Fruit fly (Drosophila melanogaster) whole organism, embryonic: ENCODE data around the gene CG43796.

Experiments
- Abd-B ChIP-seq: fragments of 200-800 bp; sonication (Bioruptor generic); optimal IDR thresholded peaks from 2 replicates; lab custom pipeline; 2018; ENCODE audit warnings: missing biosample characterization, mild to moderate bottlenecking, missing genetic modification characterization, moderate library complexity
- Atf-2 ChIP-seq: fragments of 200-800 bp; sonication (Bioruptor generic); optimal IDR thresholded peaks from 2 replicates; lab custom pipeline; 2016; ENCODE audit warnings: missing biosample characterization, missing genetic modification characterization
- B-H1 ChIP-seq: fragments of 200-800 bp; sonication (Bioruptor generic); IDR thresholded peaks from 3 replicates; pipeline ENCODE4 v1.3.6; 2022; ENCODE audit warnings: missing biosample characterization, missing genetic modification characterization
- BEAF-32 ChIP-seq: fragments of 200-800 bp; sonication (Bioruptor generic); optimal IDR thresholded peaks from 3 replicates; lab custom pipeline; 2017; ENCODE audit warnings: missing biosample characterization, missing genetic modification characterization, mild to moderate bottlenecking, moderate library complexity, missing genetic modification reagents
- BtbVII ChIP-seq: fragments of 200-800 bp; sonication (Bioruptor generic); optimal IDR thresholded peaks from 3 replicates; lab custom pipeline; 2017; ENCODE audit warnings: missing biosample characterization, mild to moderate bottlenecking, missing genetic modification characterization
- CG10267 ChIP-seq: fragments of 200-800 bp; sonication (Bioruptor generic); optimal IDR thresholded peaks from 2 replicates; lab custom pipeline; 2018; ENCODE audit warnings: missing biosample characterization, mild to moderate bottlenecking, missing genetic modification characterization, moderate library complexity
- CG10431 ChIP-seq: fragments of 200-800 bp; sonication (Bioruptor generic); optimal IDR thresholded peaks from 3 replicates; lab custom pipeline; 2018; ENCODE audit warnings: missing biosample characterization, mild to moderate bottlenecking, missing genetic modification characterization
- CG10462 ChIP-seq: fragments of 200-800 bp; sonication (Bioruptor generic); optimal IDR thresholded peaks from 2 replicates; lab custom pipeline; 2016; ENCODE audit warnings: missing biosample characterization, missing genetic modification characterization
- CG12155 ChIP-seq: fragments of 200-800 bp; sonication (Bioruptor generic); optimal IDR thresholded peaks from 3 replicates; lab custom pipeline; 2016; ENCODE audit warnings: missing biosample characterization, missing genetic modification characterization
- CG13296 ChIP-seq: fragments of 200-800 bp; sonication (Bioruptor generic); optimal IDR thresholded peaks from 3 replicates; lab custom pipeline; 2018; ENCODE audit warnings: missing biosample characterization, mild to moderate bottlenecking, missing genetic modification characterization
- CG13894 ChIP-seq: fragments of 200-800 bp; sonication (Bioruptor generic); optimal IDR thresholded peaks from 3 replicates; lab custom pipeline; 2018; ENCODE audit warnings: missing biosample characterization, mild to moderate bottlenecking, missing genetic modification characterization, moderate library complexity
- CG14667 ChIP-seq: fragments of 200-800 bp; sonication (Bioruptor generic); IDR thresholded peaks from 2 replicates; pipeline ENCODE4 v1.3.6; 2022; ENCODE audit warnings: missing biosample characterization, missing genetic modification characterization
- CG16863 ChIP-seq: fragments of 200-800 bp; sonication (Bioruptor generic); optimal IDR thresholded peaks from 3 replicates; lab custom pipeline; 2016; ENCODE audit warnings: missing biosample characterization, missing genetic modification characterization
- CG17328 ChIP-seq: fragments of 200-800 bp; sonication (Bioruptor generic); IDR thresholded peaks from 2 replicates; pipeline ENCODE4 v1.3.6; 2022; ENCODE audit warnings: missing biosample characterization, missing genetic modification characterization
- CG18476 ChIP-seq: fragments of 200-800 bp; sonication (Bioruptor generic); optimal IDR thresholded peaks from 2 replicates; lab custom pipeline; 2016; ENCODE audit warnings: missing biosample characterization, mild to moderate bottlenecking, missing genetic modification characterization
- CG3065 ChIP-seq: fragments of 200-800 bp; sonication (Bioruptor generic); optimal IDR thresholded peaks from 2 replicates; lab custom pipeline; 2016; ENCODE audit warnings: missing biosample characterization, missing genetic modification characterization
- CG31441 ChIP-seq: fragments of 200-800 bp; sonication (Bioruptor generic); IDR thresholded peaks from 2 replicates; pipeline ENCODE4 v1.3.6; 2022; ENCODE audit warnings: missing biosample characterization, missing genetic modification characterization
- CG33213 ChIP-seq: fragments of 200-800 bp; sonication (Bioruptor generic); optimal IDR thresholded peaks from 3 replicates; lab custom pipeline; 2016; ENCODE audit warnings: missing biosample characterization, missing genetic modification characterization
- CG3995 ChIP-seq: fragments of 200-800 bp; sonication (Bioruptor generic); optimal IDR thresholded peaks from 3 replicates; lab custom pipeline; 2016; ENCODE audit warnings: missing biosample characterization, missing genetic modification characterization
- CG5245 ChIP-seq: fragments of 200-800 bp; sonication (Bioruptor generic); optimal IDR thresholded peaks from 3 replicates; lab custom pipeline; 2016; ENCODE audit warnings: missing biosample characterization, missing genetic modification characterization
- CG5953 ChIP-seq: fragments of 200-800 bp; sonication (Bioruptor generic); IDR thresholded peaks from 2 replicates; pipeline ENCODE4 v1.3.6; 2022; ENCODE audit warnings: missing biosample characterization, missing genetic modification characterization
- CG9727 ChIP-seq: fragments of 200-800 bp; sonication (Bioruptor generic); optimal IDR thresholded peaks from 3 replicates; lab custom pipeline; 2017; ENCODE audit warnings: missing biosample characterization, mild to moderate bottlenecking, missing genetic modification characterization
- CkIIα-i1 ChIP-seq: fragments of 200-800 bp; sonication (Bioruptor generic); IDR thresholded peaks from 2 replicates; pipeline ENCODE4 v1.3.6; 2022; ENCODE audit warnings: missing biosample characterization, missing genetic modification characterization
- ERR ChIP-seq: fragments of 200-800 bp; sonication (Bioruptor generic); optimal IDR thresholded peaks from 2 replicates; lab custom pipeline; 2016; ENCODE audit warnings: missing biosample characterization, missing genetic modification characterization
- Eip74EF ChIP-seq, 2 experiments: fragments of 200-800 bp in 1 of 2; fragments of >200 bp in 1 of 2; sonication (Bioruptor generic) in 1 of 2; optimal IDR thresholded peaks; 2 replicates each; lab custom pipeline; 2017 to 2019; ENCODE audit warnings: missing biosample characterization in 2 of 2, missing genetic modification characterization in 2 of 2, mild to moderate bottlenecking in 1 of 2, moderate library complexity in 1 of 2
- Elba2 ChIP-seq: fragments of 200-800 bp; sonication (Bioruptor generic); optimal IDR thresholded peaks from 3 replicates; lab custom pipeline; 2016; ENCODE audit warnings: missing biosample characterization, missing genetic modification characterization
- Gsc ChIP-seq: fragments of 200-800 bp; sonication (Bioruptor generic); IDR thresholded peaks from 2 replicates; pipeline ENCODE4 v1.3.6; 2022; ENCODE audit warnings: missing biosample characterization, missing genetic modification characterization
- HLH54F ChIP-seq: fragments of 200-800 bp; sonication (Bioruptor generic); optimal IDR thresholded peaks from 3 replicates; lab custom pipeline; 2016; ENCODE audit warnings: missing biosample characterization, missing genetic modification characterization
- HmgD ChIP-seq: fragments of 200-800 bp; sonication (Bioruptor generic); optimal IDR thresholded peaks from 3 replicates; lab custom pipeline; 2016; ENCODE audit warnings: missing biosample characterization, missing genetic modification characterization
- HmgZ ChIP-seq: fragments of 200-800 bp; sonication (Bioruptor generic); optimal IDR thresholded peaks from 2 replicates; lab custom pipeline; 2018; ENCODE audit warnings: missing biosample characterization, mild to moderate bottlenecking, missing genetic modification characterization
- Nf-YB ChIP-seq: fragments of 200-800 bp; sonication (Bioruptor generic); optimal IDR thresholded peaks from 3 replicates; lab custom pipeline; 2019; ENCODE audit warnings: missing biosample characterization, mild to moderate bottlenecking, missing genetic modification characterization, moderate library complexity
- Oli ChIP-seq: fragments of 200-800 bp; sonication (Bioruptor generic); optimal IDR thresholded peaks from 2 replicates; lab custom pipeline; 2018; ENCODE audit warnings: missing biosample characterization, mild to moderate bottlenecking, missing genetic modification characterization, moderate library complexity
- amos ChIP-seq: fragments of 200-800 bp; sonication (Bioruptor generic); IDR thresholded peaks from 2 replicates; pipeline ENCODE4 v1.3.6; 2022; ENCODE audit warnings: missing biosample characterization, missing genetic modification characterization; ENCODE audit not compliant: partially characterized antibody
- bowl ChIP-seq: fragments of 200-800 bp; sonication (Bioruptor generic); IDR thresholded peaks from 2 replicates; pipeline ENCODE4 v1.3.6; 2022; ENCODE audit warnings: missing biosample characterization, missing genetic modification characterization
- dmrt11E ChIP-seq: fragments of 200-800 bp; sonication (Bioruptor generic); optimal IDR thresholded peaks from 3 replicates; lab custom pipeline; 2018; ENCODE audit warnings: missing biosample characterization, mild to moderate bottlenecking, missing genetic modification characterization, moderate library complexity
- dpn ChIP-seq, 2 experiments: fragments of 200-800 bp; sonication (Bioruptor generic); optimal IDR thresholded peaks; 3 replicates each; lab custom pipeline; 2016; ENCODE audit warnings: missing biosample characterization in 2 of 2, missing genetic modification characterization in 2 of 2
- gsb ChIP-seq: fragments of 200-800 bp; sonication (Bioruptor generic); IDR thresholded peaks from 2 replicates; pipeline ENCODE4 v1.3.6; 2022; ENCODE audit warnings: missing biosample characterization, missing genetic modification characterization
- her ChIP-seq: fragments of 200-800 bp; sonication (Bioruptor generic); optimal IDR thresholded peaks from 2 replicates; lab custom pipeline; 2016; ENCODE audit warnings: missing biosample characterization, missing genetic modification characterization
- insv ChIP-seq, 2 experiments: fragments of 200-800 bp; sonication (Bioruptor generic); optimal IDR thresholded peaks; 3 replicates each; lab custom pipeline; 2016 to 2018; ENCODE audit warnings: missing biosample characterization in 2 of 2, missing genetic modification characterization in 2 of 2
- kah ChIP-seq: fragments of 200-800 bp; sonication (Bioruptor generic); optimal IDR thresholded peaks from 2 replicates; lab custom pipeline; 2018; ENCODE audit warnings: missing biosample characterization, mild to moderate bottlenecking, missing genetic modification characterization
- maf-S ChIP-seq: fragments of 200-800 bp; sonication (Bioruptor generic); optimal IDR thresholded peaks from 2 replicates; lab custom pipeline; 2016; ENCODE audit warnings: missing biosample characterization, missing genetic modification characterization
- mam ChIP-seq: fragments of 200-800 bp; sonication (Bioruptor generic); optimal IDR thresholded peaks from 3 replicates; lab custom pipeline; 2016; ENCODE audit warnings: missing biosample characterization, missing genetic modification characterization
- nau ChIP-seq: fragments of 200-800 bp; sonication (Bioruptor generic); optimal IDR thresholded peaks from 3 replicates; lab custom pipeline; 2017; ENCODE audit warnings: missing biosample characterization, mild to moderate bottlenecking, missing genetic modification characterization, missing genetic modification reagents
- pho ChIP-seq: fragments of 200-800 bp; sonication (Bioruptor generic); optimal IDR thresholded peaks from 2 replicates; lab custom pipeline; 2016; ENCODE audit warnings: missing biosample characterization, missing genetic modification characterization
- sens-2 ChIP-seq: fragments of 200-800 bp; sonication (Bioruptor generic); IDR thresholded peaks from 2 replicates; pipeline ENCODE4 v1.3.6; 2022; ENCODE audit warnings: missing biosample characterization, missing genetic modification characterization
- slou ChIP-seq: fragments of 200-800 bp; sonication (Bioruptor generic); optimal IDR thresholded peaks from 3 replicates; lab custom pipeline; 2016; ENCODE audit warnings: missing biosample characterization, missing genetic modification characterization
- sob ChIP-seq: fragments of 200-800 bp; sonication (Bioruptor generic); IDR thresholded peaks from 2 replicates; pipeline ENCODE4 v1.3.6; 2022; ENCODE audit warnings: missing biosample characterization, missing genetic modification characterization
- sr ChIP-seq: fragments of 200-800 bp; sonication (Bioruptor generic); IDR thresholded peaks from 3 replicates; pipeline ENCODE4 v1.3.6; 2022; ENCODE audit warnings: missing biosample characterization, missing genetic modification characterization
- toy ChIP-seq: fragments of 200-800 bp; sonication (Bioruptor generic); IDR thresholded peaks from 2 replicates; pipeline ENCODE4 v1.3.6; 2022; ENCODE audit warnings: missing biosample characterization, missing genetic modification characterization
- wdn ChIP-seq: fragments of 200-800 bp; sonication (Bioruptor generic); IDR thresholded peaks from 2 replicates; pipeline ENCODE4 v1.3.6; 2022; ENCODE audit warnings: missing biosample characterization, missing genetic modification characterization
- wek ChIP-seq: fragments of 200-800 bp; sonication (Bioruptor generic); optimal IDR thresholded peaks from 3 replicates; lab custom pipeline; 2018; ENCODE audit warnings: missing biosample characterization, mild to moderate bottlenecking, missing genetic modification characterization, moderate library complexity

Gene CG43796

dm6 chr2L:8461782-8462453, 20.3 kb upstream of the CG43796 start (continued):
- TF ChIP-seq wek (GFP tag; lab: Kevin White, UChicago) (no peak), BtbVII (GFP tag; lab: Kevin White, UChicago) (peak; percentile 21), bowl (GFP tag; lab: Robert Waterston, UW) (no peak), CG3995 (GFP tag; lab: Kevin White, UChicago) (no peak), CG3065 (GFP tag; lab: Kevin White, UChicago) (no peak), kah (GFP tag; lab: Kevin White, UChicago) (no peak), mam (GFP tag; lab: Kevin White, UChicago) (peak; percentile 41), HLH54F (no peak), CG33213 (GFP tag; lab: Kevin White, UChicago) (no peak), wdn (GFP tag; lab: Robert Waterston, UW) (no peak), Abd-B (GFP tag; lab: Kevin White, UChicago) (no peak), sob (GFP tag; lab: Robert Waterston, UW) (no peak), CG13894 (tag; lab: Kevin White, UChicago) (peak; percentile 13), CG10431 (no peak), HmgD (no peak), Gsc (GFP tag; lab: Robert Waterston, UW) (no peak), Atf-2 (GFP tag; lab: Kevin White, UChicago) (no peak), Eip74EF (GFP tag; optimal IDR thresholded peaks at IDR 0.05; lab: Kevin White, UChicago) (no peak), CG5953 (GFP tag; lab: Robert Waterston, UW) (no peak), CG14667 (GFP tag; lab: Robert Waterston, UW) (no peak), her (no peak), nau (GFP tag; lab: Kevin White, UChicago) (no peak), CG9727 (peak; percentile 17), CG10267 (tag; lab: Kevin White, UChicago) (peak; percentile 10), CkIIα-i1 (GFP tag; lab: Robert Waterston, UW) (no peak), Nf-YB (GFP tag; lab: Kevin White, UChicago) (no peak), dmrt11E (no peak), toy (GFP tag; lab: Robert Waterston, UW) (no peak), B-H1 (GFP tag; lab: Robert Waterston, UW) (no peak), BEAF-32 (GFP tag; lab: Kevin White, UChicago) (no peak), pho (GFP tag; lab: Kevin White, UChicago) (no peak), CG16863 (GFP tag; lab: Kevin White, UChicago) (no peak), insv (GFP tag; optimal IDR thresholded peaks at IDR 0.05; lab: Kevin White, UChicago) (no peak), dpn (GFP tag; optimal IDR thresholded peaks at IDR 0.05; lab: Kevin White, UChicago) (peak; percentile 14 to 25), amos (GFP tag; lab: Robert Waterston, UW) (no peak), maf-S (GFP tag; lab: Kevin White, UChicago) (no peak), slou (GFP tag; lab: Kevin White, UChicago) (no peak), CG13296 (no peak), sens-2 (GFP tag; lab: Robert Waterston, UW) (peak; percentile 27; the same call in 1 of the 2 replicates), CG17328 (0 out of 2 replicates have a peak, but pooled peaks have one; percentile 17), Elba2 (GFP tag; lab: Kevin White, UChicago) (no peak), HmgZ (tag; lab: Kevin White, UChicago) (peak; percentile 23), sr (GFP tag; lab: Robert Waterston, UW) (no peak), CG31441 (GFP tag; lab: Robert Waterston, UW) (peak; percentile 43), CG5245 (GFP tag; lab: Kevin White, UChicago) (no peak), CG12155 (GFP tag; lab: Kevin White, UChicago) (peak; percentile 6), CG10462 (GFP tag; lab: Kevin White, UChicago) (no peak), gsb (GFP tag; lab: Robert Waterston, UW) (no peak), ERR (no peak), CG18476 (GFP tag; lab: Kevin White, UChicago) (no peak), Oli (peak; percentile 44)
